Fruit fly (Drosophila melanogaster): Measurements from ENCODE around the gene CG3916.

dm6 chr3R:12259013-12259412 is 29.8 kb downstream of the CG3916 start:
- TF ChIP-seq CTCF (optimal IDR thresholded peaks at IDR 0.05) (no peak), CG8478 (optimal IDR thresholded peaks at IDR 0.05) (no peak)
